Worm (Caenorhabditis elegans): ENCODE data around the gene C25A8.2.

Gene C25A8.2

DNA sequence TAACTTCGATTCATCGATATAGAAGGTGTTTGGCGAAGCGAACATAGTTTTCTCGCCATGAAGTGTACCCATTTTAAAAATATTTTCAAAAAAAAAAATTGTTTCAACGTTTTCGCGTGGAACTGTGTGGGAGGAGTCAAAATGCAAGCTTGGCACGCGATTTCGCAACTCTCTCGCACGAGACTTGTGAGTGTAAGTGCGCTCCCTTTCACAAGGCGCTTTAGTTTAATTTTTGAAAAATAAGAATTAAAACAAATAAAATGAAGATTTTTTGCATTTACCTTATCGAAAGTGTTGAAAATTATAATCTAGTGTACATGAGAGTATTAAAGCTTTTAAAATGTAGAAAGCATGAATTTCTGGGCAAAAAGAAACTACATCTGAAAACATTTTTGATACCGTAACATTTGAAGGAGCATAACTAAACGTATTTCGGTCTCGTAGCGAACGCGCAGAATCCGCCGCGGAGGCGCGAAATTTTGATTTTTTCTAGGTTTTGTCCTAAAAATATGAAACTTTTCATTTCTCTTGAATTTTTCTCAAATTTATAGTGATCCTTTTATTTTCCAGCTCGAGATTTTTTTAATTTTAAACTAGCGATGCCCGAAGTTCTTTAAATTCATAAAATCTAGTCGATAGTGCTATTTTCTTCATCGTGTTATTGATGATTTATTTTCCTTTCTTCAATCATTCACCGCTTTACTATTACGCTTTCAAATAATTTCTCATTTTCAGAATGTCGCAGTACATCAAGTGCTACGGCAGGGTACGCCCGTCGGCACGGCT, 30.0 kb downstream of the C25A8.2 start, which contains the start of the genes cogc-2 and klp-18 (continued):
- TF ChIP-seq C08G9.2 (tag; optimal IDR thresholded peaks at IDR 0.05) (peak; percentile 21), ref-2 (tag; optimal IDR thresholded peaks at IDR 0.05) (peak; percentile 78), Y22D7AL.16 (tag; optimal IDR thresholded peaks at IDR 0.05) (peak; percentile 22), che-1 (tag; optimal IDR thresholded peaks at IDR 0.05) (peak; percentile 47), hlh-6 (tag; optimal IDR thresholded peaks at IDR 0.05) (no peak), ceh-9 (tag; optimal IDR thresholded peaks at IDR 0.05) (no peak), ceh-34 (tag; optimal IDR thresholded peaks at IDR 0.05) (peak; percentile 44), fax-1 (tag; optimal IDR thresholded peaks at IDR 0.05) (peak; percentile 46), ceh-48 (tag; optimal IDR thresholded peaks at IDR 0.05) (peak; percentile 20), hlh-15 (tag; optimal IDR thresholded peaks at IDR 0.05) (no peak), zip-5 (tag; optimal IDR thresholded peaks at IDR 0.05) (peak; percentile 18), nfya-1 (tag; optimal IDR thresholded peaks at IDR 0.05) (peak; percentile 76), fkh-10 (GFP tag; optimal IDR thresholded peaks at IDR 0.05) (peak; percentile 4), ceh-19 (GFP tag; optimal IDR thresholded peaks at IDR 0.05) (no peak), elt-2 (tag; optimal IDR thresholded peaks at IDR 0.05) (peak; percentile 80), pha-4 (tag; optimal IDR thresholded peaks at IDR 0.05) (no peak), K02D7.2 (tag; optimal IDR thresholded peaks at IDR 0.05) (no peak), unc-3 (GFP tag; conservative IDR thresholded peaks at IDR 0.05) (no peak), unc-3 (tag; optimal IDR thresholded peaks at IDR 0.05) (peak; percentile 45), hlh-30 (tag; optimal IDR thresholded peaks at IDR 0.05; ENCODE audit: insufficient read depth) (peak; percentile 71), gmeb-2 (tag; optimal IDR thresholded peaks at IDR 0.05) (peak; percentile 72), tbx-7 (tag; optimal IDR thresholded peaks at IDR 0.05) (peak; percentile 11), pros-1 (tag; optimal IDR thresholded peaks at IDR 0.05) (no peak), pat-9 (tag; optimal IDR thresholded peaks at IDR 0.05) (peak; percentile 9), ceh-6 (GFP tag; optimal IDR thresholded peaks at IDR 0.05) (peak; percentile 45), ets-4 (tag; optimal IDR thresholded peaks at IDR 0.05) (peak; percentile 24), hlh-13 (GFP tag; optimal IDR thresholded peaks at IDR 0.05) (no peak), ceh-24 (tag; optimal IDR thresholded peaks at IDR 0.05) (no peak), lin-11 (tag; optimal IDR thresholded peaks at IDR 0.05) (peak; percentile 29), nhr-232 (tag; optimal IDR thresholded peaks at IDR 0.05) (peak; percentile 18), pha-2 (tag; optimal IDR thresholded peaks at IDR 0.05) (peak; percentile 52), unc-86 (tag; optimal IDR thresholded peaks at IDR 0.05) (peak; percentile 48), unc-42 (tag; optimal IDR thresholded peaks at IDR 0.05) (peak; percentile 45), dve-1 (tag; optimal IDR thresholded peaks at IDR 0.05) (no peak), unc-55 (GFP tag; optimal IDR thresholded peaks at IDR 0.05) (no peak), odd-2 (tag; optimal IDR thresholded peaks at IDR 0.05) (peak; percentile 16), ttx-3 (tag; optimal IDR thresholded peaks at IDR 0.05) (peak; percentile 44), F13H6.1 (tag; optimal IDR thresholded peaks at IDR 0.05) (no peak), ceh-2 (tag; optimal IDR thresholded peaks at IDR 0.05) (peak; percentile 77), syd-9 (tag; optimal IDR thresholded peaks at IDR 0.05) (no peak), C38D4.7 (GFP tag; optimal IDR thresholded peaks at IDR 0.05) (peak; percentile 24), sdc-2 (tag; optimal IDR thresholded peaks at IDR 0.05) (peak; percentile 45), ztf-16 (tag; optimal IDR thresholded peaks at IDR 0.05) (peak; percentile 58), ceh-18 (tag; optimal IDR thresholded peaks at IDR 0.05) (peak; percentile 45), eyg-1 (tag; optimal IDR thresholded peaks at IDR 0.05) (no peak), elt-4 (tag; optimal IDR thresholded peaks at IDR 0.05) (no peak), sox-4 (tag; optimal IDR thresholded peaks at IDR 0.05) (peak; percentile 67), sox-2 (GFP tag; IDR thresholded peaks at IDR 0.05) (no peak)

Measured in whole organism, late embryonic.